Worm (Caenorhabditis elegans): ENCODE data around the gene R03G8.1.
"Not testable (repeated sequence)": the region's sequence is repeated elsewhere in the genome, so short reads cannot be mapped to it uniquely, and the experiment has no call there.

Gene R03G8.1

ce11 chrX:13041830-13042229 is 42.5 kb upstream of the R03G8.1 start:
- TF ChIP-seq attf-4 (tag; optimal IDR thresholded peaks at IDR 0.05): no peak
- TF ChIP-seq aha-1 (tag): peak; percentile 74
- TF ChIP-seq hlh-30 (tag; optimal IDR thresholded peaks at IDR 0.05; ENCODE audit: insufficient read depth): peak; percentile 58

DNA sequence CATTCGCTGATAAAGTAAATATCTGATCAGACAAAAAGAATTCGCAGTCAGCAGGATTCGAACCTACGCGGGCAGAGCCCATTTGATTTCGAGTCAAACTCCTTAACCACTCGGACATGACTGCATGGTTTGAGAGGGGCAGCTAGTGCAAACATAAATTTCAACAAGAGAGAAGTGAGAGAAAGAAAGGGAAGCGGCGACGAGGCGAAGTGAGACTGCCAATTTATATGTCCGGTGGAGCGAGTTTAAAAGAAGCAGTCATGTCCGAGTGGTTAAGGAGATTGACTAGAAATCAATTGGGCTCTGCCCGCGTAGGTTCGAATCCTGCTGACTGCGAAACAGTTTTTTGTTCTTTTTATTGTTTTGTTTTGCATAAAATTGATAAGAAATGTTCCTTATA is 38.0 kb upstream of the R03G8.1 start:
- TF ChIP-seq pha-4 (GFP tag; IDR thresholded peaks at IDR 0.05) (peak; percentile 96; the same call in 1 of the 2 replicates), pha-4 (tag; optimal IDR thresholded peaks at IDR 0.05) (peak; percentile 11), arid-1 (GFP tag; conservative IDR thresholded peaks at IDR 0.05) (peak; percentile 95), Y5F2A.4 (GFP tag; optimal IDR thresholded peaks at IDR 0.05) (peak; percentile 81), ZK337.2 (GFP tag; IDR thresholded peaks at IDR 0.05) (peak; percentile 91), ces-1 (GFP tag; optimal IDR thresholded peaks at IDR 0.05) (peak; percentile 35), dpl-1 (GFP tag; optimal IDR thresholded peaks at IDR 0.05) (peak; percentile 32), Y75B8A.6 (GFP tag; IDR thresholded peaks at IDR 0.05) (peak; percentile 76), F49E8.2 (tag; optimal IDR thresholded peaks at IDR 0.05; ENCODE audit: borderline replicate concordance) (peak; percentile 49), Y48G9A.11 (GFP tag; IDR thresholded peaks at IDR 0.05) (peak; percentile 74; the same call in 1 of the 2 replicates), php-3 (GFP tag; IDR thresholded peaks at IDR 0.05) (peak; percentile 86), snpc-1.2 (GFP tag; IDR thresholded peaks at IDR 0.05) (peak; percentile 94), mxl-2 (GFP tag; conservative IDR thresholded peaks at IDR 0.05) (peak; percentile 77), nhr-28 (tag; optimal IDR thresholded peaks at IDR 0.05) (peak; percentile 85), lim-7 (GFP tag; IDR thresholded peaks at IDR 0.05) (peak; percentile 95), unc-130 (GFP tag; optimal IDR thresholded peaks at IDR 0.05) (peak; percentile 52), lir-3 (tag; optimal IDR thresholded peaks at IDR 0.05) (peak; percentile 73), saeg-2 (GFP tag; IDR thresholded peaks at IDR 0.05) (peak; percentile 87), T26A8.4 (GFP tag; IDR thresholded peaks at IDR 0.05) (peak; percentile 96), mep-1 (tag; optimal IDR thresholded peaks at IDR 0.05) (peak; percentile 94), dve-1 (tag; optimal IDR thresholded peaks at IDR 0.05; ENCODE audit: insufficient read depth) (peak; percentile 88), hlh-11 (tag; optimal IDR thresholded peaks at IDR 0.05) (peak; percentile 75), zfp-2 (tag; optimal IDR thresholded peaks at IDR 0.05) (peak; percentile 67), fkh-10 (GFP tag; optimal IDR thresholded peaks at IDR 0.05) (peak; percentile 81), nhr-102 (tag; optimal IDR thresholded peaks at IDR 0.05) (peak; percentile 89), spr-1 (tag; optimal IDR thresholded peaks at IDR 0.05) (peak; percentile 75), duxl-1 (tag; optimal IDR thresholded peaks at IDR 0.05; ENCODE audit: poor library complexity) (peak; percentile 88), nhr-111 (GFP tag; optimal IDR thresholded peaks at IDR 0.05) (peak; percentile 92), dmd-6 (GFP tag; IDR thresholded peaks at IDR 0.05) (peak; percentile 87), F37D6.2 (tag; optimal IDR thresholded peaks at IDR 0.05) (peak; percentile 85), nhr-77 (tag; optimal IDR thresholded peaks at IDR 0.05) (peak; percentile 66), rbr-2 (tag; optimal IDR thresholded peaks at IDR 0.05) (peak; percentile 89), mes-2 (tag; optimal IDR thresholded peaks at IDR 0.05; ENCODE audit: poor library complexity, severe bottlenecking) (peak; percentile 82), F26F4.8 (GFP tag; conservative IDR thresholded peaks at IDR 0.05) (peak; percentile 66; the same call in 1 of the 2 replicates), jun-1 (tag; optimal IDR thresholded peaks at IDR 0.05) (peak; percentile 85), nhr-41 (GFP tag; IDR thresholded peaks at IDR 0.05) (peak; percentile 85), unc-62 (GFP tag; optimal IDR thresholded peaks at IDR 0.05 in 1 of 2) (peak in 1 of 2 experiments; percentile 97), spr-3 (GFP tag; optimal IDR thresholded peaks at IDR 0.05) (peak; percentile 70), aha-1 (tag) (peak; percentile 100), pqm-1 (tag; optimal IDR thresholded peaks at IDR 0.05) (peak; percentile 16), gei-8 (GFP tag; optimal IDR thresholded peaks at IDR 0.05) (peak; percentile 95), sdz-12 (GFP tag; optimal IDR thresholded peaks at IDR 0.05) (peak; percentile 95), T20F7.1 (GFP tag; optimal IDR thresholded peaks at IDR 0.05) (peak; percentile 77), hif-1 (tag; optimal IDR thresholded peaks at IDR 0.05) (peak; percentile 55 to 63), zfp-3 (GFP tag; conservative IDR thresholded peaks at IDR 0.05) (peak; percentile 64; the same call in 1 of the 2 replicates)
- not testable (repeated sequence) for TF ChIP-seq unc-62 (tag; optimal IDR thresholded peaks at IDR 0.05)

All from whole organism, L4 larva.